Worm (Caenorhabditis elegans) whole organism, young adult: ENCODE measurements around the gene nhr-19.

Experiments used
- B0019.2 ChIP-seq: fragments of 200-800 bp; sonication (Bioruptor generic); conservative IDR thresholded peaks from 2 replicates; pipeline ENCODE4 v1.3.6; 2022; ENCODE audit warnings: missing genetic modification reagents, missing genetic modification characterization, missing compliant biosample characterization
- B0336.3 ChIP-seq: fragments of 200-800 bp; sonication (Bioruptor generic); IDR thresholded peaks from 2 replicates; pipeline ENCODE4 v1.3.6; 2022; ENCODE audit warnings: missing genetic modification characterization, missing compliant biosample characterization
- C17E4.6 ChIP-seq: fragments of 200-800 bp; sonication (Bioruptor generic); IDR thresholded peaks from 2 replicates; pipeline ENCODE4 v1.3.6; 2022; ENCODE audit warnings: missing genetic modification reagents, missing genetic modification characterization, missing compliant biosample characterization
- F23B12.7 ChIP-seq: sonication (generic microtip); optimal IDR thresholded peaks from 2 replicates; lab custom pipeline; 2017; ENCODE audit warnings: missing genetic modification characterization, mild to moderate bottlenecking, missing compliant biosample characterization, antibody characterized with exemption, moderate library complexity; ENCODE audit not compliant: insufficient read depth
- F33H1.4 ChIP-seq: fragments of 200-800 bp; sonication (Bioruptor generic); IDR thresholded peaks from 2 replicates; pipeline ENCODE4 v1.3.6; 2022; ENCODE audit warnings: missing genetic modification reagents, missing genetic modification characterization, missing compliant biosample characterization
- F37B4.10 ChIP-seq: fragments of 200-800 bp; sonication (Bioruptor generic); IDR thresholded peaks from 2 replicates; pipeline ENCODE4 v1.3.6; 2022; ENCODE audit warnings: missing genetic modification characterization, missing compliant biosample characterization
- F52B5.7 ChIP-seq: sonication (generic microtip); optimal IDR thresholded peaks from 2 replicates; lab custom pipeline; 2016; ENCODE audit warnings: mild to moderate bottlenecking, missing genetic modification characterization, missing compliant biosample characterization
- K12H6.12 ChIP-seq: fragments of 200-800 bp; sonication (Bioruptor generic); optimal IDR thresholded peaks from 2 replicates; lab custom pipeline; 2018; ENCODE audit warnings: mild to moderate bottlenecking, missing genetic modification characterization, missing compliant biosample characterization
- Y53G8AR.9 ChIP-seq: fragments of 200-800 bp; sonication (Bioruptor generic); conservative IDR thresholded peaks from 2 replicates; pipeline ENCODE4 v1.3.6; 2022; ENCODE audit warnings: missing genetic modification reagents, missing genetic modification characterization, missing compliant biosample characterization
- Y67H2A.10 ChIP-seq: fragments of 200-800 bp; sonication (Bioruptor generic); conservative IDR thresholded peaks from 2 replicates; pipeline ENCODE4 v1.3.6; 2022; ENCODE audit warnings: missing genetic modification reagents, missing genetic modification characterization, missing compliant biosample characterization
- Y95B8A.8 ChIP-seq: fragments of 200-800 bp; sonication (Bioruptor generic); IDR thresholded peaks from 2 replicates; pipeline ENCODE4 v1.3.6; 2022; ENCODE audit warnings: missing genetic modification reagents, missing genetic modification characterization, missing compliant biosample characterization
- aptf-3 ChIP-seq: fragments of 200-800 bp; sonication (Bioruptor generic); IDR thresholded peaks from 2 replicates; pipeline ENCODE4 v1.3.6; 2022; ENCODE audit warnings: missing genetic modification characterization, missing compliant biosample characterization
- attf-6 ChIP-seq: fragments of 200-800 bp; sonication (Bioruptor generic); IDR thresholded peaks from 2 replicates; pipeline ENCODE4 v1.3.6; 2022; ENCODE audit warnings: missing genetic modification reagents, missing genetic modification characterization, missing compliant biosample characterization
- cebp-1 ChIP-seq, 2 experiments: fragments of 200-800 bp in 1 of 2; sonication (Bioruptor generic) in 1 of 2; sonication (generic microtip) in 1 of 2; IDR thresholded peaks in 1 of 2; optimal IDR thresholded peaks in 1 of 2; 2 replicates each; pipeline versions ENCODE4 v1.3.6 to Lab custom; 2017 to 2022; ENCODE audit warnings: missing compliant biosample characterization in 2 of 2, missing genetic modification characterization in 2 of 2, mild to moderate bottlenecking in 1 of 2, missing genetic modification reagents in 1 of 2, moderate library complexity in 1 of 2
- ceh-40 ChIP-seq: fragments of 200-800 bp; sonication (Bioruptor generic); IDR thresholded peaks from 2 replicates; pipeline ENCODE4 v1.3.6; 2022; ENCODE audit warnings: missing genetic modification characterization, missing compliant biosample characterization
- ceh-79 ChIP-seq: sonication (generic microtip); optimal IDR thresholded peaks from 2 replicates; lab custom pipeline; 2017; ENCODE audit warnings: mild to moderate bottlenecking, missing genetic modification characterization, missing compliant biosample characterization
- die-1 ChIP-seq: sonication (generic microtip); optimal IDR thresholded peaks from 2 replicates; lab custom pipeline; 2016; ENCODE audit warnings: missing genotype, mild to moderate bottlenecking, missing genetic modification characterization, missing compliant biosample characterization
- dpff-1 ChIP-seq: sonication (generic microtip); optimal IDR thresholded peaks from 2 replicates; lab custom pipeline; 2017; ENCODE audit warnings: mild to moderate bottlenecking, missing genetic modification characterization, missing compliant biosample characterization
- egl-44 ChIP-seq: fragments of 200-800 bp; sonication (Bioruptor generic); IDR thresholded peaks from 2 replicates; pipeline ENCODE4 v1.3.6; 2022; ENCODE audit warnings: missing genetic modification reagents, missing genetic modification characterization, missing compliant biosample characterization
- ekl-4 ChIP-seq: fragments of 200-800 bp; sonication (Bioruptor generic); IDR thresholded peaks from 2 replicates; pipeline ENCODE4 v1.3.6; 2022; ENCODE audit warnings: missing genetic modification reagents, missing genetic modification characterization, missing compliant biosample characterization
- ets-4 ChIP-seq: fragments of 200-800 bp; sonication (Bioruptor generic); optimal IDR thresholded peaks from 2 replicates; lab custom pipeline; 2018; ENCODE audit warnings: mild to moderate bottlenecking, missing genetic modification characterization, missing compliant biosample characterization
- gei-17 ChIP-seq: fragments of 200-800 bp; sonication (Bioruptor generic); optimal IDR thresholded peaks from 2 replicates; lab custom pipeline; 2018; ENCODE audit warnings: mild to moderate bottlenecking, missing genetic modification characterization, missing compliant biosample characterization
- hlh-12 ChIP-seq: sonication (generic microtip); optimal IDR thresholded peaks from 2 replicates; lab custom pipeline; 2016; ENCODE audit warnings: missing genetic modification characterization, missing compliant biosample characterization
- hmg-1.2 ChIP-seq: fragments of 200-800 bp; sonication (Bioruptor generic); IDR thresholded peaks from 2 replicates; pipeline ENCODE4 v1.3.6; 2022; ENCODE audit warnings: missing genetic modification reagents, missing genetic modification characterization, missing compliant biosample characterization
- hmg-20 ChIP-seq: fragments of 200-800 bp; sonication (Bioruptor generic); IDR thresholded peaks from 2 replicates; pipeline ENCODE4 v1.3.6; 2022; ENCODE audit warnings: missing genetic modification reagents, missing genetic modification characterization, missing compliant biosample characterization
- hrde-1 ChIP-seq: sonication (generic microtip); optimal IDR thresholded peaks from 2 replicates; lab custom pipeline; 2016; ENCODE audit warnings: missing genetic modification characterization, mild to moderate bottlenecking, missing compliant biosample characterization, moderate library complexity, missing genotype, missing genetic modification reagents, borderline replicate concordance
- hsf-1 ChIP-seq: fragments of 200-800 bp; sonication (Bioruptor generic); IDR thresholded peaks from 2 replicates; pipeline ENCODE4 v1.3.6; 2022; ENCODE audit warnings: missing genetic modification reagents, missing genetic modification characterization, missing compliant biosample characterization
- lin-26 ChIP-seq: fragments of 200-800 bp; sonication (Bioruptor generic); IDR thresholded peaks from 2 replicates; pipeline ENCODE4 v1.3.6; 2022; ENCODE audit warnings: missing genetic modification reagents, missing genetic modification characterization, missing compliant biosample characterization
- lin-54 ChIP-seq: fragments of 200-800 bp; sonication (Bioruptor generic); optimal IDR thresholded peaks from 2 replicates; lab custom pipeline; 2018; ENCODE audit warnings: mild to moderate bottlenecking, missing genetic modification characterization, missing compliant biosample characterization
- lsl-1 ChIP-seq: fragments of 200-800 bp; sonication (Bioruptor generic); optimal IDR thresholded peaks from 2 replicates; lab custom pipeline; 2018; ENCODE audit warnings: mild to moderate bottlenecking, missing genetic modification characterization, moderate library complexity, missing compliant biosample characterization
- lsy-27 ChIP-seq: sonication (generic microtip); optimal IDR thresholded peaks from 2 replicates; lab custom pipeline; 2017; ENCODE audit warnings: missing genetic modification characterization, mild to moderate bottlenecking, missing compliant biosample characterization, antibody characterized with exemption, missing genotype, borderline replicate concordance; ENCODE audit not compliant: insufficient read depth
- mes-4 ChIP-seq: sonication (generic microtip); optimal IDR thresholded peaks from 2 replicates; lab custom pipeline; 2016; ENCODE audit warnings: missing genotype, missing genetic modification characterization, missing compliant biosample characterization
- nfya-1 ChIP-seq: sonication (generic microtip); optimal IDR thresholded peaks from 2 replicates; lab custom pipeline; 2017; ENCODE audit warnings: antibody characterized with exemption, missing compliant biosample characterization, missing genetic modification characterization, borderline replicate concordance; ENCODE audit not compliant: insufficient read depth
- nhr-120 ChIP-seq: fragments of 200-800 bp; sonication (Bioruptor generic); IDR thresholded peaks from 2 replicates; pipeline ENCODE4 v1.3.6; 2022; ENCODE audit warnings: missing genetic modification characterization, missing compliant biosample characterization
- repo-1 ChIP-seq: sonication (generic microtip); optimal IDR thresholded peaks from 2 replicates; lab custom pipeline; 2017; ENCODE audit warnings: mild to moderate bottlenecking, missing genetic modification characterization, missing compliant biosample characterization
- snpc-4 ChIP-seq, 5 experiments: fragments of 150-350 bp in 1 of 5; sonication (generic microtip) in 4 of 5; optimal IDR thresholded peaks; 2 replicates each; lab custom pipeline; 2014 to 2018; ENCODE audit warnings: missing genetic modification characterization in 5 of 5, missing biosample characterization in 3 of 5, antibody characterized with exemption in 2 of 5, mild to moderate bottlenecking in 2 of 5, missing compliant biosample characterization in 2 of 5, missing genotype in 2 of 5, moderate library complexity in 2 of 5, missing genetic modification reagents in 1 of 5
- somi-1 ChIP-seq: fragments of 200-800 bp; sonication (Bioruptor generic); optimal IDR thresholded peaks from 2 replicates; lab custom pipeline; 2018; ENCODE audit warnings: mild to moderate bottlenecking, missing genetic modification characterization, missing compliant biosample characterization
- sptf-2 ChIP-seq: fragments of 200-800 bp; sonication (Bioruptor generic); optimal IDR thresholded peaks from 2 replicates; lab custom pipeline; 2018; ENCODE audit warnings: mild to moderate bottlenecking, missing genetic modification characterization, missing compliant biosample characterization
- tbx-9 ChIP-seq: sonication (generic microtip); optimal IDR thresholded peaks from 2 replicates; lab custom pipeline; 2016; ENCODE audit warnings: borderline replicate concordance, missing genetic modification characterization, inconsistent platforms, missing compliant biosample characterization
- unc-130 ChIP-seq: sonication (generic microtip); optimal IDR thresholded peaks from 2 replicates; lab custom pipeline; 2016; ENCODE audit warnings: missing genetic modification reagents, missing genetic modification characterization, missing compliant biosample characterization
- ztf-3 ChIP-seq: fragments of 200-800 bp; sonication (Bioruptor generic); optimal IDR thresholded peaks from 2 replicates; lab custom pipeline; 2018; ENCODE audit warnings: mild to moderate bottlenecking, missing genetic modification characterization, missing compliant biosample characterization

nhr-19 gene

DNA sequence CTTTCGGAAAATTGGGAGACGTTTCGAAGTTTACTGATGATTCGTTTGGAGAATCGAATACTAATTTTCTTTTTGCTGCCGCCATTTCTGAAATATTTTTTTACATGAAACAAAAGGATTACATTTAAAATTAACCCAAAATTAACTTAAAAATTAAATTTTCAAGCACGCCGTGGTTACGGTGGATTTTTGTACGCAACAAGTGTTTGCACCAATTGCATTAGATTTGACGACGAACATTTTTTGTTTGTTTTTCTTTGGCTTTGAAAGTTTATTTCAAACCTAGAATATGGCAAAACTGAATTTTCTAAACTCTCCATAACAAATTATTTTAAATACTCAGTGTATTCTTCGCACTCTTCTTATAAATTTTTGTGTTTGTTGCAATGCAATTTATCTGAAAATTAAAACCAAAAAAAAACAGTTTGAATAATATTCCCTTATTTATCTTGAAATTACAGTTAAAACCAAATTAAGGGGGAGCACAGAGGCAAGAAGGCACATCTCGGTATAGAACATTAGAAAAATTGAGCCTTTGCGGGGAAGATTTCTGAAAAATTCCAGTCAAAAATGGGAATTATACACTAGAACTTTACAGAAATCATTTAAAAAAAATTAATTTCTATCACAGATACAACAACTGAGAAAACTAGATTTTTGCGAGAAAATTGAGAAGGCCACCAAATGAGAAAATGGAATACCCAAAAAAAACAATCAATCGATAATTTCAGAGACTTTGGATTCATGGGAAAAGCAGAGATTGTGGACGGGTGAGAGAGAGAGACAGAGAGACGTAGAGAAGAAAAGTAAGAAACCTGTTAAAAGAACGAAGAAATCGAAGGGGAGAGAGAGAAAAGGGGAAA, 11.9 kb upstream of the nhr-19 start, which contains the start of gene hal-3 (continued):
- TF ChIP-seq nfya-1: no peak
- TF ChIP-seq tbx-9: no peak
- peak; percentile 60 for TF ChIP-seq lsl-1 (GFP tag; lab: Kevin White, UChicago)
- no peak for TF ChIP-seq cebp-1 (GFP tag; IDR thresholded peaks at IDR 0.05; lab: Robert Waterston, UW)
- TF ChIP-seq cebp-1 (tag; optimal IDR thresholded peaks at IDR 0.05; lab: Kevin White, UChicago): peak; percentile 61
- no peak for TF ChIP-seq hlh-12 (tag; lab: Kevin White, UChicago)
- no peak for TF ChIP-seq ztf-3 (GFP tag; lab: Kevin White, UChicago)
- peak; percentile 46 for TF ChIP-seq ceh-79 (tag; lab: Kevin White, UChicago)
- 0 out of 2 replicates have a peak, but pooled peaks have one; percentile 52 for TF ChIP-seq Y95B8A.8 (GFP tag; lab: Robert Waterston, UW)
- TF ChIP-seq F23B12.7: no peak
- no peak for TF ChIP-seq ekl-4 (GFP tag; lab: Robert Waterston, UW)
- TF ChIP-seq B0336.3: peak; percentile 76

DNA sequence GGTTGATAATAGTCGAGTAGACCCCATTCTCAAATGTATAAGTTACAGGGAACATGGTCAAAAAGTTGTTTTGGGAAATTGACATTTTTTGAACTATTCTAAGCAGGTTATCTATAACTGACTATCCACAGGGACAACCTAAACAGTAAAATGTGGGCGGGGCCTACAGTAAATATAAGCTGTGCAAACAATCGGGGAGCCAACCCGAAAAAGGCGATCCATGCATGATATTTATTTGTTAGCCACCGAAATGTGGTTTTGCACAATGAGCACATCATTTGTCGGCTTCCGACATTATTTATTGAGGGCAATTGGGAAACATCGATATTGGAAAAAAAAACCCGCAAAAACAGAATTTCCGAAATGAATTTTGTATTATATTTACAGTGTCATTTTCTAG, 9.4 kb upstream of the nhr-19 start, which contains the start of gene hlh-6:
Gene hlh-6 (minus strand): TSS at position 101 of the 400 bp plus-strand sequence.
- TF ChIP-seq hsf-1 (no peak), C17E4.6 (GFP tag; lab: Robert Waterston, UW) (no peak), K12H6.12 (tag; lab: Kevin White, UChicago) (no peak), Y53G8AR.9 (no peak), attf-6 (GFP tag; lab: Robert Waterston, UW) (no peak), hmg-1.2 (no peak)

DNA sequence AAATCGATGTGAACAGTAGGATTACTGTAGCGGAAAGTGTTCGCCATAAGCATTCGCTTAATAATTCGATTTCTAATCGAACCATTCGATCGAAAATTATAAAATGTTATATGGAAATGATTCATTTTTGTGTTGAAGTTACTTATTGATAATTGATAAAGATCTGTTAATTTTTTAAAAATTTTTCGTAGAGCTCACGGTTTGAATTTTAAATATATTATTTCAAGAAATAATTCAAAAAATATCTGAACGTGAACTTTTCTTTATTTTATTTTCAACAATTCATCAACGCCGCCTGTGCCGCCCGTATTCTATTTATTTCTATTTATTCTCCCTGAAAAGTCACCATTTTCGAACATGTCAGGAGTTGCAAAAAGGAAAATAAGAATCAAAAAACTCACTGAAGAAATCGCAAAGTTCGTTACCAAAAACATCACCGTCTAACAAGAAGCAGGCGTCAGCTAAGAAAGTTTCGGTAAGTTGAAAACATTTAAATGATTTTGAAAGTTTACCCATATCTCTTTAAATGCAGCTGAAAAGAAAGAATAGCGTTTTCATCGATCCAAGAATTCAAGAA, 6.1 kb upstream of the nhr-19 start, which contains the start of the genes T15H9.5 and T15H9.4:
Gene T15H9.5 (minus strand): TSS at position 101 of the 577 bp plus-strand sequence.
Gene T15H9.4 (plus strand): TSS at position 527 of the 577 bp plus-strand sequence.
- TF ChIP-seq hmg-20 (GFP tag; lab: Robert Waterston, UW) (no peak), F23B12.7 (no peak), somi-1 (GFP tag; lab: Kevin White, UChicago) (no peak), lsy-27 (tag; lab: Kevin White, UChicago) (no peak), ceh-40 (GFP tag; lab: Robert Waterston, UW) (no peak), snpc-4 (GFP tag; optimal IDR thresholded peaks at IDR 0.05; lab: Kevin White, UChicago) (no peak), snpc-4 (tag; optimal IDR thresholded peaks at IDR 0.05; lab: Kevin White, UChicago) (no peak), sptf-2 (no peak), die-1 (tag; lab: Kevin White, UChicago) (no peak), lin-54 (GFP tag; lab: Kevin White, UChicago) (no peak), ets-4 (no peak), Y95B8A.8 (GFP tag; lab: Robert Waterston, UW) (no peak), B0336.3 (no peak), gei-17 (no peak), F33H1.4 (GFP tag; lab: Robert Waterston, UW) (no peak), dpff-1 (no peak)

DNA sequence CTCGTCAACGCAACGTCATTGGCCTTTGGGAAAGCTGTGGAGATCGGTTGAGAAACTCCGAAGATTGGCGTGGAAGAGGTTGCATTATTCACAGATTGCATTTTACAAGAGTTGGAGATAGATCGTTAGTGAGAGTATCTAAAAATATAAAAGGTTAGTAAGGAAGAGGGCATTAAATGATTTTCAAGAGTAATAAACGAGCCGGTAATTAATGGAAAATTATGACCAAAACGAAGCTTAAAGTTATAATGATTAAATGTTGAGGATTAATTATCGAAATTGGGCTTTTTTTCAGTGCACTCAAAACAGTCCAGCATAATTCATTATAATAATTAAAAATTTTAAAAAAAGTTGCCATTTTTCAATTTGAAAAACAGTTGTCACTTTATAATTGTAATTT, 4.0 kb upstream of the nhr-19 start, which contains the start of gene pap-2:
Gene pap-2 (minus strand): TSS at position 101 of the 400 bp plus-strand sequence.
- no peak for TF ChIP-seq ztf-3 (GFP tag; lab: Kevin White, UChicago)
- no peak for TF ChIP-seq Y67H2A.10 (GFP tag; lab: Robert Waterston, UW)
- TF ChIP-seq aptf-3 (GFP tag; lab: Robert Waterston, UW): no peak
- no peak for TF ChIP-seq repo-1 (tag; lab: Kevin White, UChicago)
- no peak for TF ChIP-seq unc-130 (GFP tag; lab: Kevin White, UChicago)
- TF ChIP-seq hrde-1 (tag; lab: Kevin White, UChicago): no peak
- no peak for TF ChIP-seq mes-4 (tag; lab: Kevin White, UChicago)
- no peak for TF ChIP-seq tbx-9
- TF ChIP-seq egl-44 (GFP tag; lab: Robert Waterston, UW): no peak
- no peak for TF ChIP-seq B0019.2
- no peak for TF ChIP-seq F52B5.7
- no peak for TF ChIP-seq lin-26
- no peak for TF ChIP-seq K12H6.12 (tag; lab: Kevin White, UChicago)
- TF ChIP-seq nhr-120 (GFP tag; lab: Robert Waterston, UW): no peak
- TF ChIP-seq F37B4.10 (GFP tag; lab: Robert Waterston, UW): no peak
